Worm (Caenorhabditis elegans): ENCODE data around the gene pqn-68.
"Not testable (repeated sequence)": the region's sequence is repeated elsewhere in the genome, so short reads cannot be mapped to it uniquely, and the experiment has no call there.

DNA sequence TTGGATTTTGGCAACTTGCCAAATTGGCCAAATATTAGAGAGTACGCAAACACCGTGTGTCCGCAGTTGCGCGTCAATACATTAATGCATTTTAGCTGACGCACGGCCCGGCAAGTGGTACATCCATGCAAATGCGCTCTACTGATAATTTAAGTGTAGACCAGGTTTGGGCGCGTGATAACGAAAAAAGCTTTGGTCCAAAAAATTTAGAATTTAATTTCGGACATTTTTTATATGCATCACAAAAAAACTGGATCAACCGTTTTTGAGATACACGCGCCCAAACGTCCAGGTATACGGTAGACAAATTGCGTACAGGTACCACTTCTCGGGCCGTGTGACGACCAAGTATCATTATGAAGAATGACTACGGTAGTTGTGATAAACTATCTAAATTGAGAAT lies 15.5 kb downstream of the pqn-68 start, which contains the start of gene R186.8:
- TF ChIP-seq fkh-10 (GFP tag; optimal IDR thresholded peaks at IDR 0.05); ama-1 (optimal IDR thresholded peaks at IDR 0.05); dve-1 (tag; optimal IDR thresholded peaks at IDR 0.05); hlh-30 (tag; optimal IDR thresholded peaks at IDR 0.05; ENCODE audit: insufficient read depth); ahr-1 (tag; optimal IDR thresholded peaks at IDR 0.05); pha-4 (tag; optimal IDR thresholded peaks at IDR 0.05); nhr-11 (tag; optimal IDR thresholded peaks at IDR 0.05); sox-2 (GFP tag; IDR thresholded peaks at IDR 0.05): not testable (repeated sequence)

Data from whole organism, late embryonic.